Worm (Caenorhabditis elegans): ENCODE data around the gene srd-46.

DNA sequence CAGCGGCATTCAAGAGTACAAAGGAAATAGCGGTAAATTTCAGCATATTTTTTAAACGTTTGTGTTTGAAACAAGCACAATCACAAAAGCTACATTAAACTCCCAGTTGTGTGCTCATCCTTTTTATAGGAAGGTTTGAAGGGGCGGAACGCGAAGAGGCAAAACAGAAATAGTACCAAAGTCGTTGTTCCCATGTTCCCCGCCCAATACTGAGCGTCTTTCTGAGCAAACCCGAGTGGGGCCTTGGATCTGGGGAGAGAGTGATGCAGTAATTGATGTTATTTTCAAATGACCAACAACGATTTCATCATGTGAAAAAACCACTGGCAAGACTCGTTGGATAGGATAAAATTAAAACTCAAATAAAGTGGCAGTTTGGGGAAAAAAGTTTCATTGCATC lies 9.4 kb downstream of the srd-46 start, which contains the start of gene zig-2:
- TF ChIP-seq mdl-1 (tag; optimal IDR thresholded peaks at IDR 0.05) = no peak
- no peak for TF ChIP-seq ces-1 (GFP tag; optimal IDR thresholded peaks at IDR 0.05)
- TF ChIP-seq lin-13 (GFP tag; optimal IDR thresholded peaks at IDR 0.05) = no peak
- no peak for TF ChIP-seq ztf-11 (tag; optimal IDR thresholded peaks at IDR 0.05)
- no peak for TF ChIP-seq hlh-4 (tag; optimal IDR thresholded peaks at IDR 0.05)
- no peak for TF ChIP-seq unc-130 (tag; optimal IDR thresholded peaks at IDR 0.05)
